Worm (Caenorhabditis elegans) whole organism, early embryonic: ENCODE results near the gene ZK228.10.

Source experiments
- B0310.2 ChIP-seq: sonication (generic microtip); optimal IDR thresholded peaks from 2 replicates; lab custom pipeline; 2016; ENCODE audit warnings: mild to moderate bottlenecking, missing genetic modification characterization, missing compliant biosample characterization
- F13C5.2 ChIP-seq: sonication (generic microtip); optimal IDR thresholded peaks from 2 replicates; lab custom pipeline; 2017; ENCODE audit warnings: mild to moderate bottlenecking, missing genetic modification characterization, inconsistent platforms, missing compliant biosample characterization
- aly-1 ChIP-seq: sonication (generic microtip); optimal IDR thresholded peaks from 2 replicates; lab custom pipeline; 2016; ENCODE audit warnings: missing genetic modification characterization, missing compliant biosample characterization
- ama-1 ChIP-seq: fragments of 150-350 bp; optimal IDR thresholded peaks from 2 replicates; lab custom pipeline; 2014
- ceh-13 ChIP-seq: fragments of 200-800 bp; sonication (Bioruptor generic); optimal IDR thresholded peaks from 2 replicates; lab custom pipeline; 2018; ENCODE audit warnings: mild to moderate bottlenecking, missing genetic modification characterization, missing compliant biosample characterization
- ceh-36 ChIP-seq: sonication (generic microtip); optimal IDR thresholded peaks from 2 replicates; lab custom pipeline; 2016; ENCODE audit warnings: missing genetic modification characterization, inconsistent platforms, missing compliant biosample characterization
- ets-7 ChIP-seq: sonication (generic microtip); optimal IDR thresholded peaks from 2 replicates; lab custom pipeline; 2016; ENCODE audit warnings: missing genotype, missing genetic modification characterization, missing compliant biosample characterization
- flt-1 ChIP-seq: fragments of 200-800 bp; sonication (Bioruptor generic); IDR thresholded peaks from 2 replicates; pipeline ENCODE4 v1.3.6; 2022; ENCODE audit warnings: missing genetic modification characterization, missing compliant biosample characterization
- hmbx-1 ChIP-seq: sonication (generic microtip); optimal IDR thresholded peaks from 2 replicates; lab custom pipeline; 2016; ENCODE audit warnings: mild to moderate bottlenecking, missing genetic modification characterization, missing compliant biosample characterization
- hmg-4 ChIP-seq: fragments of 200-800 bp; sonication (Bioruptor generic); optimal IDR thresholded peaks from 2 replicates; lab custom pipeline; 2018; ENCODE audit warnings: mild to moderate bottlenecking, missing genetic modification characterization, missing compliant biosample characterization
- hnd-1 ChIP-seq: sonication (generic microtip); optimal IDR thresholded peaks from 2 replicates; lab custom pipeline; 2016; ENCODE audit warnings: missing genetic modification characterization, missing compliant biosample characterization
- pes-1 ChIP-seq: fragments of 200-800 bp; sonication (Bioruptor generic); IDR thresholded peaks from 2 replicates; pipeline ENCODE4 v1.3.6; 2022; ENCODE audit warnings: missing genetic modification reagents, missing genetic modification characterization, missing compliant biosample characterization
- scrt-1 ChIP-seq: fragments of 200-800 bp; sonication (Bioruptor generic); IDR thresholded peaks from 2 replicates; pipeline ENCODE4 v1.3.6; 2022; ENCODE audit warnings: missing genetic modification characterization, missing compliant biosample characterization
- sea-1 ChIP-seq: fragments of 200-800 bp; sonication (Bioruptor generic); conservative IDR thresholded peaks from 2 replicates; pipeline ENCODE4 v1.3.6; 2022; ENCODE audit warnings: missing genetic modification characterization, missing compliant biosample characterization
- tbx-11 ChIP-seq: fragments of 200-800 bp; sonication (Bioruptor generic); IDR thresholded peaks from 2 replicates; pipeline ENCODE4 v1.3.6; 2022; ENCODE audit warnings: missing genetic modification characterization, missing compliant biosample characterization
- tbx-37 ChIP-seq: fragments of 200-800 bp; sonication (Bioruptor generic); conservative IDR thresholded peaks from 2 replicates; pipeline ENCODE4 v1.3.6; 2022; ENCODE audit warnings: missing genetic modification reagents, missing genetic modification characterization, missing compliant biosample characterization
- tra-4 ChIP-seq: sonication (generic microtip); optimal IDR thresholded peaks from 2 replicates; lab custom pipeline; 2017; ENCODE audit warnings: missing genetic modification characterization, missing compliant biosample characterization

Gene ZK228.10

ce11 chrV:18504610-18505009, 47.9 kb downstream of the ZK228.10 start:
- TF ChIP-seq tra-4 (tag; lab: Kevin White, UChicago) (no peak), hnd-1 (no peak), ets-7 (tag; lab: Kevin White, UChicago) (no peak), pes-1 (GFP tag; lab: Robert Waterston, UW) (no peak), hmg-4 (GFP tag; lab: Kevin White, UChicago) (no peak), F13C5.2 (tag; lab: Kevin White, UChicago) (no peak), sea-1 (GFP tag; lab: Robert Waterston, UW) (no peak), tbx-37 (GFP tag; lab: Robert Waterston, UW) (no peak), B0310.2 (tag; lab: Kevin White, UChicago) (no peak), ceh-13 (GFP tag; lab: Kevin White, UChicago) (no peak), ama-1 (lab: Kevin White, UChicago) (no peak), ceh-36 (tag; lab: Kevin White, UChicago) (no peak), aly-1 (tag; lab: Kevin White, UChicago) (no peak), flt-1 (GFP tag; lab: Robert Waterston, UW) (no peak), tbx-11 (GFP tag; lab: Robert Waterston, UW) (no peak), scrt-1 (GFP tag; lab: Robert Waterston, UW) (no peak), hmbx-1 (tag; lab: Kevin White, UChicago) (no peak)

ce11 chrV:18506772-18507171, 50.1 kb downstream of the ZK228.10 start:
- TF ChIP-seq ceh-13 (GFP tag; lab: Kevin White, UChicago) (peak; percentile 4), hmbx-1 (tag; lab: Kevin White, UChicago) (no peak)
